Fruit fly (Drosophila melanogaster) whole organism, prepupa: ENCODE data around the gene rho-6.

Source experiments
- Blimp-1 ChIP-seq: fragments of 200-800 bp; sonication (Bioruptor generic); optimal IDR thresholded peaks from 3 replicates; lab custom pipeline; 2017; ENCODE audit warnings: missing biosample characterization, missing genetic modification characterization, mild to moderate bottlenecking, moderate library complexity, missing genetic modification reagents
- CG10631 ChIP-seq: fragments of 200-800 bp; sonication (Bioruptor generic); optimal IDR thresholded peaks from 2 replicates; lab custom pipeline; 2016; ENCODE audit warnings: missing biosample characterization, missing genetic modification characterization
- CG10669 ChIP-seq: fragments of 200-800 bp; sonication (Bioruptor generic); optimal IDR thresholded peaks from 3 replicates; lab custom pipeline; 2018; ENCODE audit warnings: missing biosample characterization, mild to moderate bottlenecking, missing genetic modification characterization, moderate library complexity
- CG1621 ChIP-seq: fragments of 200-800 bp; sonication (Bioruptor generic); optimal IDR thresholded peaks from 3 replicates; lab custom pipeline; 2018; ENCODE audit warnings: missing biosample characterization, mild to moderate bottlenecking, missing genetic modification characterization
- CG16779 ChIP-seq: fragments of 200-800 bp; sonication (Bioruptor generic); optimal IDR thresholded peaks from 3 replicates; lab custom pipeline; 2017; ENCODE audit warnings: missing biosample characterization, mild to moderate bottlenecking, missing genetic modification characterization
- CG3032 ChIP-seq: fragments of 200-800 bp; optimal IDR thresholded peaks from 2 replicates; lab custom pipeline; 2019; ENCODE audit warnings: missing biosample characterization, mild to moderate bottlenecking, missing genetic modification characterization, moderate library complexity
- CG31627 ChIP-seq: fragments of 200-800 bp; sonication (Bioruptor generic); optimal IDR thresholded peaks from 3 replicates; lab custom pipeline; 2016; ENCODE audit warnings: missing biosample characterization, missing genetic modification characterization
- CG32006 ChIP-seq: fragments of 200-800 bp; sonication (Bioruptor generic); optimal IDR thresholded peaks from 3 replicates; lab custom pipeline; 2017; ENCODE audit warnings: missing biosample characterization, mild to moderate bottlenecking, missing genetic modification characterization
- CG3919 ChIP-seq: fragments of 200-800 bp; sonication (Bioruptor generic); optimal IDR thresholded peaks from 3 replicates; lab custom pipeline; 2016; ENCODE audit warnings: missing biosample characterization, missing genetic modification characterization
- CG4318 ChIP-seq: fragments of 200-800 bp; sonication (Bioruptor generic); optimal IDR thresholded peaks from 3 replicates; lab custom pipeline; 2017; ENCODE audit warnings: missing biosample characterization, mild to moderate bottlenecking, missing genetic modification characterization
- CG6276 ChIP-seq: fragments of 200-800 bp; sonication (Bioruptor generic); optimal IDR thresholded peaks from 2 replicates; lab custom pipeline; 2017; ENCODE audit warnings: missing biosample characterization, mild to moderate bottlenecking, missing genetic modification characterization
- CG6792 ChIP-seq: fragments of 200-800 bp; sonication (Bioruptor generic); optimal IDR thresholded peaks from 3 replicates; lab custom pipeline; 2016; ENCODE audit warnings: missing biosample characterization, missing genetic modification characterization
- CG6808 ChIP-seq: fragments of 200-800 bp; sonication (Bioruptor generic); optimal IDR thresholded peaks from 3 replicates; lab custom pipeline; 2017; ENCODE audit warnings: missing biosample characterization, missing genetic modification characterization, mild to moderate bottlenecking, moderate library complexity, missing genetic modification reagents
- CG6854 ChIP-seq: fragments of 200-800 bp; sonication (Bioruptor generic); optimal IDR thresholded peaks from 2 replicates; lab custom pipeline; 2017; ENCODE audit warnings: missing biosample characterization, mild to moderate bottlenecking, missing genetic modification characterization
- CG8319 ChIP-seq: fragments of 200-800 bp; sonication (Bioruptor generic); optimal IDR thresholded peaks from 3 replicates; lab custom pipeline; 2016; ENCODE audit warnings: missing biosample characterization, missing genetic modification characterization
- Eip75B ChIP-seq: fragments of 200-800 bp; sonication (Bioruptor generic); optimal IDR thresholded peaks from 3 replicates; lab custom pipeline; 2016; ENCODE audit warnings: missing biosample characterization, missing genetic modification characterization
- Eip93F ChIP-seq: fragments of 200-800 bp; sonication (Bioruptor generic); optimal IDR thresholded peaks from 2 replicates; lab custom pipeline; 2016; ENCODE audit warnings: missing biosample characterization, mild to moderate bottlenecking, missing genetic modification characterization
- Gug ChIP-seq: fragments of 200-800 bp; sonication (Bioruptor generic); IDR thresholded peaks from 2 replicates; pipeline ENCODE4 v1.3.6; 2022; ENCODE audit warnings: missing biosample characterization, missing genetic modification characterization
- Hr38 ChIP-seq: sonication (Bioruptor generic); optimal IDR thresholded peaks from 2 replicates; lab custom pipeline; 2016; ENCODE audit warnings: missing biosample characterization, missing genetic modification characterization
- Hr39 ChIP-seq: fragments of 200-800 bp; sonication (Bioruptor generic); optimal IDR thresholded peaks from 2 replicates; lab custom pipeline; 2016; ENCODE audit warnings: missing biosample characterization, missing genetic modification characterization
- Hr4 ChIP-seq: fragments of 200-800 bp; sonication (Bioruptor generic); optimal IDR thresholded peaks from 3 replicates; lab custom pipeline; 2016; ENCODE audit warnings: missing biosample characterization, missing genetic modification characterization
- Lpt ChIP-seq: fragments of 200-800 bp; sonication (Bioruptor generic); optimal IDR thresholded peaks from 3 replicates; lab custom pipeline; 2016; ENCODE audit warnings: missing biosample characterization, missing genetic modification characterization
- Met ChIP-seq: fragments of 200-800 bp; sonication (Bioruptor generic); optimal IDR thresholded peaks from 3 replicates; lab custom pipeline; 2016; ENCODE audit warnings: missing biosample characterization, missing genetic modification characterization
- Smox ChIP-seq: fragments of 200-800 bp; sonication (Bioruptor generic); optimal IDR thresholded peaks from 3 replicates; lab custom pipeline; 2016; ENCODE audit warnings: missing biosample characterization, missing genetic modification characterization
- Sox102F ChIP-seq: fragments of 200-800 bp; sonication (Bioruptor generic); optimal IDR thresholded peaks from 2 replicates; lab custom pipeline; 2016; ENCODE audit warnings: missing biosample characterization, mild to moderate bottlenecking, missing genetic modification characterization
- Sox14 ChIP-seq: fragments of 200-800 bp; sonication (Bioruptor generic); optimal IDR thresholded peaks from 3 replicates; lab custom pipeline; 2016; ENCODE audit warnings: missing biosample characterization, missing genetic modification characterization
- achi ChIP-seq: fragments of 200-800 bp; sonication (Bioruptor generic); optimal IDR thresholded peaks from 3 replicates; lab custom pipeline; 2016; ENCODE audit warnings: missing biosample characterization, missing genetic modification characterization
- cyc ChIP-seq: fragments of 200-800 bp; sonication (Bioruptor generic); optimal IDR thresholded peaks from 3 replicates; lab custom pipeline; 2016; ENCODE audit warnings: missing biosample characterization, missing genetic modification characterization
- dsx ChIP-seq: fragments of 200-800 bp; optimal IDR thresholded peaks from 3 replicates; lab custom pipeline; 2019; ENCODE audit warnings: missing biosample characterization, mild to moderate bottlenecking, missing genetic modification characterization, moderate library complexity; ENCODE audit not compliant: poor library complexity, severe bottlenecking
- fd59A ChIP-seq: fragments of 200-800 bp; sonication (Bioruptor generic); optimal IDR thresholded peaks from 2 replicates; lab custom pipeline; 2017; ENCODE audit warnings: missing biosample characterization, mild to moderate bottlenecking, missing genetic modification characterization, missing genetic modification reagents
- fd85E ChIP-seq: fragments of 200-800 bp; sonication (Bioruptor generic); optimal IDR thresholded peaks from 3 replicates; lab custom pipeline; 2016; ENCODE audit warnings: missing biosample characterization, missing genetic modification characterization
- lz ChIP-seq: fragments of 200-800 bp; sonication (Bioruptor generic); optimal IDR thresholded peaks from 3 replicates; lab custom pipeline; 2016; ENCODE audit warnings: missing biosample characterization, missing genetic modification characterization
- net ChIP-seq: fragments of 200-800 bp; sonication (Bioruptor generic); optimal IDR thresholded peaks from 3 replicates; lab custom pipeline; 2016; ENCODE audit warnings: missing biosample characterization, missing genetic modification characterization
- pdm3 ChIP-seq: fragments of 200-800 bp; sonication (Bioruptor generic); optimal IDR thresholded peaks from 3 replicates; lab custom pipeline; 2016; ENCODE audit warnings: missing biosample characterization, missing genetic modification characterization
- spab ChIP-seq: fragments of 200-800 bp; sonication (Bioruptor generic); optimal IDR thresholded peaks from 2 replicates; lab custom pipeline; 2017; ENCODE audit warnings: missing biosample characterization, mild to moderate bottlenecking, missing genetic modification characterization, missing genetic modification reagents
- topi ChIP-seq: fragments of 200-800 bp; sonication (Bioruptor generic); optimal IDR thresholded peaks from 3 replicates; lab custom pipeline; 2016; ENCODE audit warnings: missing biosample characterization, missing genetic modification characterization

Gene rho-6

dm6 chr2L:12092719-12093118 lies 40.5 kb downstream of the rho-6 start:
- TF ChIP-seq CG10631 (GFP tag; lab: Kevin White, UChicago) (no peak), cyc (GFP tag; lab: Kevin White, UChicago) (no peak), CG8319 (GFP tag; lab: Kevin White, UChicago) (no peak), achi (no peak), Lpt (GFP tag; lab: Kevin White, UChicago) (no peak), CG6854 (GFP tag; lab: Kevin White, UChicago) (no peak), CG10669 (GFP tag; lab: Kevin White, UChicago) (no peak), Blimp-1 (GFP tag; lab: Kevin White, UChicago) (no peak), Smox (GFP tag; lab: Kevin White, UChicago) (no peak), pdm3 (no peak), CG3032 (tag; lab: Kevin White, UChicago) (no peak)

dm6 chr2L:12092041-12092440 lies 41.2 kb downstream of the rho-6 start:
- TF ChIP-seq CG10669 (GFP tag; lab: Kevin White, UChicago): no peak
- no peak for TF ChIP-seq Hr4
- no peak for TF ChIP-seq Hr39 (GFP tag; lab: Kevin White, UChicago)
- no peak for TF ChIP-seq spab (GFP tag; lab: Kevin White, UChicago)
- TF ChIP-seq CG16779 (tag; lab: Kevin White, UChicago): no peak
- TF ChIP-seq CG3919 (GFP tag; lab: Kevin White, UChicago): no peak
- no peak for TF ChIP-seq lz
- TF ChIP-seq Eip93F (GFP tag; lab: Kevin White, UChicago): no peak
- TF ChIP-seq fd59A (GFP tag; lab: Kevin White, UChicago): no peak
- TF ChIP-seq topi (GFP tag; lab: Kevin White, UChicago): no peak
- no peak for TF ChIP-seq Lpt (GFP tag; lab: Kevin White, UChicago)
- TF ChIP-seq CG32006 (GFP tag; lab: Kevin White, UChicago): no peak
- no peak for TF ChIP-seq Blimp-1 (GFP tag; lab: Kevin White, UChicago)
- TF ChIP-seq Hr38 (GFP tag; lab: Kevin White, UChicago): no peak
- TF ChIP-seq Sox14 (GFP tag; lab: Kevin White, UChicago): no peak
- TF ChIP-seq CG31627: no peak
- no peak for TF ChIP-seq Sox102F (GFP tag; lab: Kevin White, UChicago)
- TF ChIP-seq dsx (GFP tag; lab: Kevin White, UChicago): no peak

dm6 chr2L:12091522-12091921 lies 41.7 kb downstream of the rho-6 start, which contains the start of gene Pex19:
Gene Pex19, plus strand, starts transcription at chr2L:12091822.
- TF ChIP-seq Gug (GFP tag; lab: Robert Waterston, UW) (no peak), CG8319 (GFP tag; lab: Kevin White, UChicago) (no peak), CG6854 (GFP tag; lab: Kevin White, UChicago) (no peak)

- TF ChIP-seq CG6792 (GFP tag; lab: Kevin White, UChicago): no peak
- no peak for TF ChIP-seq CG6808
- no peak for TF ChIP-seq CG6276 (GFP tag; lab: Kevin White, UChicago)
- TF ChIP-seq net (GFP tag; lab: Kevin White, UChicago): no peak
- TF ChIP-seq CG31627: no peak
- TF ChIP-seq CG3919 (GFP tag; lab: Kevin White, UChicago): no peak
- TF ChIP-seq fd59A (GFP tag; lab: Kevin White, UChicago): no peak
- no peak for TF ChIP-seq CG4318 (GFP tag; lab: Kevin White, UChicago)
- TF ChIP-seq Eip93F (GFP tag; lab: Kevin White, UChicago): no peak
- TF ChIP-seq CG10631 (GFP tag; lab: Kevin White, UChicago): no peak
- no peak for TF ChIP-seq achi
- TF ChIP-seq CG3032 (tag; lab: Kevin White, UChicago): no peak
- TF ChIP-seq fd85E: no peak
- no peak for TF ChIP-seq topi (GFP tag; lab: Kevin White, UChicago)
- no peak for TF ChIP-seq CG1621 (tag; lab: Kevin White, UChicago)
- TF ChIP-seq Lpt (GFP tag; lab: Kevin White, UChicago): no peak
- TF ChIP-seq Eip75B: no peak
- no peak for TF ChIP-seq Met (GFP tag; lab: Kevin White, UChicago)
- TF ChIP-seq, all 60 proteins: peak for 0
Observed at dm6 chr2L:12089145-12089544, 44.1 kb downstream of the rho-6 start.
